Worm (Caenorhabditis elegans) whole organism, midembryonic: ENCODE results near the gene C54E4.5.

ENCODE experiments used
- med-1 ChIP-seq: sonication (generic microtip); optimal IDR thresholded peaks from 2 replicates; lab custom pipeline; 2017; ENCODE audit warnings: missing genetic modification characterization, mild to moderate bottlenecking, missing compliant biosample characterization, antibody characterized with exemption, missing genetic modification reagents; ENCODE audit not compliant: insufficient read depth
- ztf-29 ChIP-seq: fragments of 200-800 bp; sonication (Bioruptor generic); IDR thresholded peaks from 2 replicates; pipeline ENCODE4 v1.3.6; 2022; ENCODE audit warnings: missing genetic modification reagents, missing genetic modification characterization, missing compliant biosample characterization

DNA sequence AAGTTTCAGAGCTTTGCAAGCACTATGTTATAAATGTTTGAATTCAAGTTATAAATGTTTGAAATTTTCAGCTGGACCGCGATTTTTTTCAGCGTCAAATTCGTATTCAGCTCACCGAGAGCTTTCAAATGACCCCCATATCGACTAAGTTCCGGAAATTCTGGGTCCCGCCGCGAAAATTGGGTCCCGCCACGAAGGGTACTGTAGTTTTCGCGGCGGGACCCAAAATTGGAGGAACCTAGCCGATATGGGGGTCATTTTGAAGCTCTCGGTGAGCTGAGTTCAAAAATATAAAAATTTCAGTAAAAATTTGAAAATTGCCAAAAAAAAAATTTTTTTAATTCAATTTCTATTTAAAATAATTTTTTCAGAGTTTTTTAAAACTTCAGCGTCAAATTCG lies 42.4 kb downstream of the C54E4.5 start:
- TF ChIP-seq ztf-29 (GFP tag; lab: Robert Waterston, UW) (no peak), med-1 (GFP tag; lab: Kevin White, UChicago) (no peak)
